Worm (Caenorhabditis elegans) whole organism, L2 larva: ENCODE data around the gene Y55F3C.10.

Experiments
- C34F6.9 ChIP-seq: fragments of 150-350 bp; optimal IDR thresholded peaks from 2 replicates; lab custom pipeline; 2014; ENCODE audit warnings: missing biosample characterization, missing genetic modification characterization
- F13H6.1 ChIP-seq: sonication (generic microtip); optimal IDR thresholded peaks from 2 replicates; lab custom pipeline; 2016; ENCODE audit warnings: missing genetic modification characterization, missing compliant biosample characterization
- Y55F3AM.14 ChIP-seq: fragments of 200-800 bp; sonication (Bioruptor generic); optimal IDR thresholded peaks from 2 replicates; lab custom pipeline; 2018; ENCODE audit warnings: mild to moderate bottlenecking, missing genetic modification characterization, missing compliant biosample characterization
- ZK546.5 ChIP-seq: sonication (generic microtip); optimal IDR thresholded peaks from 2 replicates; lab custom pipeline; 2017; ENCODE audit warnings: missing biosample characterization, missing genetic modification characterization
- alr-1 ChIP-seq: fragments of 150-350 bp; optimal IDR thresholded peaks from 2 replicates; lab custom pipeline; 2014; ENCODE audit warnings: missing biosample characterization, missing genetic modification characterization
- aly-2 ChIP-seq: fragments of 150-350 bp; optimal IDR thresholded peaks from 2 replicates; lab custom pipeline; 2014; ENCODE audit warnings: missing biosample characterization, missing genetic modification characterization
- blmp-1 ChIP-seq: sonication (generic microtip); optimal IDR thresholded peaks from 2 replicates; lab custom pipeline; 2017; ENCODE audit warnings: missing genetic modification characterization, mild to moderate bottlenecking, missing compliant biosample characterization, antibody characterized with exemption, moderate library complexity; ENCODE audit not compliant: insufficient read depth
- ceh-82 ChIP-seq: fragments of 150-350 bp; optimal IDR thresholded peaks from 2 replicates; lab custom pipeline; 2014; ENCODE audit warnings: missing biosample characterization, missing genetic modification characterization
- crh-2 ChIP-seq: sonication (generic microtip); optimal IDR thresholded peaks from 2 replicates; lab custom pipeline; 2017; ENCODE audit warnings: missing biosample characterization, missing genetic modification characterization
- dmd-4 ChIP-seq: sonication (generic microtip); optimal IDR thresholded peaks from 2 replicates; lab custom pipeline; 2017; ENCODE audit warnings: missing biosample characterization, missing genetic modification characterization
- egl-27 ChIP-seq: sonication (generic microtip); optimal IDR thresholded peaks from 3 replicates; lab custom pipeline; 2017; ENCODE audit warnings: missing biosample characterization, missing genetic modification reagents, missing genetic modification characterization
- elt-1 ChIP-seq: fragments of 150-350 bp; optimal IDR thresholded peaks from 2 replicates; lab custom pipeline; 2014; ENCODE audit warnings: missing biosample characterization, missing genetic modification characterization
- elt-3 ChIP-seq: sonication (generic microtip); optimal IDR thresholded peaks from 2 replicates; lab custom pipeline; 2017; ENCODE audit warnings: missing biosample characterization, missing genetic modification characterization
- fos-1 ChIP-seq: fragments of 150-350 bp; optimal IDR thresholded peaks from 2 replicates; lab custom pipeline; 2014; ENCODE audit warnings: missing biosample characterization, missing genetic modification characterization
- gmeb-1 ChIP-seq: fragments of 150-350 bp; optimal IDR thresholded peaks from 2 replicates; lab custom pipeline; 2014; ENCODE audit warnings: missing biosample characterization, missing genetic modification characterization
- lin-11 ChIP-seq: fragments of 150-350 bp; sonication (generic microtip); optimal IDR thresholded peaks from 2 replicates; lab custom pipeline; 2014; ENCODE audit warnings: missing biosample characterization, missing genetic modification characterization, inconsistent platforms, mixed read lengths
- lin-13 ChIP-seq: fragments of 150-350 bp; optimal IDR thresholded peaks from 2 replicates; lab custom pipeline; 2014; ENCODE audit warnings: missing biosample characterization, missing genetic modification reagents, missing genetic modification characterization
- lin-39 ChIP-seq: fragments of 150-350 bp; optimal IDR thresholded peaks from 2 replicates; lab custom pipeline; 2014; ENCODE audit warnings: missing biosample characterization, missing genetic modification reagents, missing genetic modification characterization
- lsy-2 ChIP-seq, 2 experiments: fragments of 150-350 bp in 1 of 2; sonication (generic microtip) in 1 of 2; optimal IDR thresholded peaks; 2 replicates each; lab custom pipeline; 2014 to 2017; ENCODE audit warnings: missing biosample characterization in 2 of 2, missing genetic modification characterization in 2 of 2
- mdl-1 ChIP-seq, 2 experiments: fragments of 150-350 bp in 1 of 2; sonication (generic microtip) in 1 of 2; optimal IDR thresholded peaks; 2 replicates each; lab custom pipeline; 2017; ENCODE audit warnings: missing biosample characterization in 2 of 2, missing genetic modification characterization in 2 of 2
- nhr-10 ChIP-seq: sonication (generic microtip); optimal IDR thresholded peaks from 2 replicates; lab custom pipeline; 2017; ENCODE audit warnings: missing biosample characterization, missing genetic modification characterization
- nhr-11 ChIP-seq: fragments of 150-350 bp; optimal IDR thresholded peaks from 2 replicates; lab custom pipeline; 2014; ENCODE audit warnings: missing biosample characterization, missing genetic modification characterization
- nhr-129 ChIP-seq: fragments of 150-350 bp; optimal IDR thresholded peaks from 2 replicates; lab custom pipeline; 2014; ENCODE audit warnings: missing biosample characterization, missing genetic modification characterization
- nhr-21 ChIP-seq: fragments of 150-350 bp; optimal IDR thresholded peaks from 2 replicates; lab custom pipeline; 2014; ENCODE audit warnings: missing biosample characterization, missing genetic modification characterization
- nhr-23 ChIP-seq: fragments of 150-350 bp; optimal IDR thresholded peaks from 2 replicates; lab custom pipeline; 2014; ENCODE audit warnings: missing biosample characterization, missing genetic modification reagents, missing genetic modification characterization
- nhr-25 ChIP-seq: fragments of 150-350 bp; sonication (generic microtip); optimal IDR thresholded peaks from 3 replicates; lab custom pipeline; 2014; ENCODE audit warnings: missing biosample characterization, missing genetic modification characterization
- nhr-6 ChIP-seq: fragments of 150-350 bp; optimal IDR thresholded peaks from 2 replicates; lab custom pipeline; 2014; ENCODE audit warnings: missing biosample characterization, missing genetic modification characterization
- nhr-77 ChIP-seq: fragments of 150-350 bp; optimal IDR thresholded peaks from 2 replicates; lab custom pipeline; 2014; ENCODE audit warnings: missing biosample characterization, missing genetic modification characterization
- peb-1 ChIP-seq: fragments of 150-350 bp; optimal IDR thresholded peaks from 2 replicates; lab custom pipeline; 2014; ENCODE audit warnings: missing biosample characterization, missing genetic modification characterization
- sem-4 ChIP-seq: fragments of 150-350 bp; optimal IDR thresholded peaks from 2 replicates; lab custom pipeline; 2014; ENCODE audit warnings: missing biosample characterization, missing genetic modification reagents, missing genetic modification characterization
- sma-3 ChIP-seq: sonication (generic microtip); optimal IDR thresholded peaks from 2 replicates; lab custom pipeline; 2016; ENCODE audit warnings: missing genetic modification reagents, missing genetic modification characterization, missing compliant biosample characterization
- sma-9 ChIP-seq, 2 experiments: fragments of 150-350 bp in 1 of 2; sonication (generic microtip) in 1 of 2; optimal IDR thresholded peaks; 2 replicates each; lab custom pipeline; 2014 to 2016; ENCODE audit warnings: missing genetic modification characterization in 2 of 2, mild to moderate bottlenecking in 1 of 2, missing biosample characterization in 1 of 2, missing compliant biosample characterization in 1 of 2, missing genetic modification reagents in 1 of 2, moderate library complexity in 1 of 2
- unc-39 ChIP-seq: fragments of 150-350 bp; optimal IDR thresholded peaks from 2 replicates; lab custom pipeline; 2014; ENCODE audit warnings: missing biosample characterization, missing genetic modification characterization
- unc-55 ChIP-seq: fragments of 150-350 bp; sonication (generic microtip); optimal IDR thresholded peaks from 3 replicates; lab custom pipeline; 2014; ENCODE audit warnings: missing biosample characterization, missing genetic modification reagents, missing genetic modification characterization
- unc-62 ChIP-seq: fragments of 150-350 bp; optimal IDR thresholded peaks from 2 replicates; lab custom pipeline; 2014; ENCODE audit warnings: missing biosample characterization, missing genetic modification reagents, missing genetic modification characterization
- ztf-1 ChIP-seq: fragments of 200-800 bp; sonication (Bioruptor generic); conservative IDR thresholded peaks from 2 replicates; pipeline ENCODE4 v1.3.6; 2022; ENCODE audit warnings: missing genetic modification characterization, missing compliant biosample characterization
- ztf-11 ChIP-seq: sonication (generic microtip); optimal IDR thresholded peaks from 2 replicates; lab custom pipeline; 2017; ENCODE audit warnings: missing biosample characterization, missing genetic modification characterization
- ztf-4 ChIP-seq: fragments of 150-350 bp; optimal IDR thresholded peaks from 2 replicates; lab custom pipeline; 2014; ENCODE audit warnings: missing biosample characterization, missing genetic modification characterization

Gene Y55F3C.10

DNA sequence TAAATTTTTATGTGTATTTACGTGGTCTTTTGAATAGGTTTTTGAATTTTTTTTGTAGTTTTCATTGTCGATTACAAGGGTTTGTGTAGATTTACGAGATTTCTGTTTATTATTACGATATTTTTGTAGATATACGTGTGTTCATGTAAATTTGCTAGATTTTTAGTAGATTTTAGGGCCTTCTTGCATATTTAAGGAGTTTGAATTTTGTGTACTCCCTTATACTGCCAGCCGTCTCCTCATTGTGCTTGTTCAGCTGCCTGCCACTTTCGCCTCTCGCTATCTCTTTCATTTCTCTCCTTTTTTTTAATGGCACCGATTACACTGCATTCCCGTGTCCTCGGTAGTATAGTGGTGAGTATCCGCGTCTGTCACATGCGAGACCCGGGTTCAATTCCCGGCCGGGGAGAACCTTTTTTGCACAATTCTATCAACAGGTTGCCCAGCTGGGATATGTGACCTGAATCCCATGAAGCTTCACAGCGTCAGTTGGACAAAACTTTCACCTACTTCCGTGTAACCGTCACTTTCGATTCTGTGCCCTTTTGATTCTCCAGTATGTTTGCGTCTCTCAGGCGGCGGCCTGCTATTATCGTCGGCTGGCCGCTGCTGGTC, 36.4 kb downstream of the Y55F3C.10 start:
- TF ChIP-seq ZK546.5: no peak
- peak; percentile 69 for TF ChIP-seq gmeb-1 (tag; lab: Kevin White, UChicago)
- no peak for TF ChIP-seq lin-39 (tag; lab: Kevin White, UChicago)
- peak; percentile 8 for TF ChIP-seq nhr-6 (tag; lab: Kevin White, UChicago)
- TF ChIP-seq aly-2 (tag; lab: Kevin White, UChicago): no peak
- peak; percentile 87 for TF ChIP-seq blmp-1 (tag; lab: Kevin White, UChicago)
- no peak for TF ChIP-seq elt-3 (tag; lab: Kevin White, UChicago)
- peak; percentile 58 for TF ChIP-seq sma-9 (GFP tag; optimal IDR thresholded peaks at IDR 0.05; lab: Kevin White, UChicago)
- no peak for TF ChIP-seq sma-9 (tag; optimal IDR thresholded peaks at IDR 0.05; lab: Kevin White, UChicago)
- TF ChIP-seq lin-11 (tag; lab: Kevin White, UChicago): peak; percentile 20
- TF ChIP-seq sma-3 (GFP tag; lab: Kevin White, UChicago): peak; percentile 51
- no peak for TF ChIP-seq unc-62 (GFP tag; lab: Kevin White, UChicago)
- TF ChIP-seq mdl-1 (tag; optimal IDR thresholded peaks at IDR 0.05; lab: Kevin White, UChicago): peak; percentile 12 to 15
- no peak for TF ChIP-seq egl-27
- no peak for TF ChIP-seq lin-13
- TF ChIP-seq ceh-82 (tag; lab: Kevin White, UChicago): no peak
- TF ChIP-seq lsy-2 (tag; optimal IDR thresholded peaks at IDR 0.05; lab: Kevin White, UChicago): peak in 1 of 2 experiments; percentile 36
- peak; percentile 81 for TF ChIP-seq nhr-21 (tag; lab: Kevin White, UChicago)
- TF ChIP-seq nhr-11 (tag; lab: Kevin White, UChicago): peak; percentile 23
- TF ChIP-seq unc-39 (tag; lab: Kevin White, UChicago): no peak
- no peak for TF ChIP-seq ztf-4
- peak; percentile 60 for TF ChIP-seq fos-1 (tag; lab: Kevin White, UChicago)
- no peak for TF ChIP-seq ztf-11 (tag; lab: Kevin White, UChicago)
- no peak for TF ChIP-seq ztf-1
- TF ChIP-seq crh-2 (tag; lab: Kevin White, UChicago): peak; percentile 44
- no peak for TF ChIP-seq nhr-25 (tag; lab: Kevin White, UChicago)
- no peak for TF ChIP-seq peb-1 (tag; lab: Kevin White, UChicago)
- peak; percentile 79 for TF ChIP-seq nhr-129 (tag; lab: Kevin White, UChicago)
- peak; percentile 63 for TF ChIP-seq unc-55 (GFP tag; lab: Kevin White, UChicago)
- peak; percentile 4 for TF ChIP-seq sem-4
- peak; percentile 58 for TF ChIP-seq F13H6.1 (tag; lab: Kevin White, UChicago)
- no peak for TF ChIP-seq alr-1
- TF ChIP-seq nhr-77: peak; percentile 28
- no peak for TF ChIP-seq dmd-4 (tag; lab: Kevin White, UChicago)
- peak; percentile 65 for TF ChIP-seq Y55F3AM.14 (GFP tag; lab: Kevin White, UChicago)
- peak; percentile 50 for TF ChIP-seq C34F6.9 (tag; lab: Kevin White, UChicago)
- no peak for TF ChIP-seq elt-1

- TF ChIP-seq ztf-1 (no peak), nhr-10 (no peak), nhr-11 (tag; lab: Kevin White, UChicago) (no peak), Y55F3AM.14 (GFP tag; lab: Kevin White, UChicago) (no peak), nhr-77 (no peak), sma-9 (GFP tag; optimal IDR thresholded peaks at IDR 0.05; lab: Kevin White, UChicago) (no peak), sma-9 (tag; optimal IDR thresholded peaks at IDR 0.05; lab: Kevin White, UChicago) (no peak), nhr-129 (tag; lab: Kevin White, UChicago) (no peak)
Observed at ce11 chrIV:676280-676679, 43.0 kb downstream of the Y55F3C.10 start, which contains the start of gene K11H12.5. K11H12.5 (plus strand) TSS chrIV:676580.

- TF ChIP-seq nhr-23 (tag; lab: Kevin White, UChicago) (no peak), fos-1 (tag; lab: Kevin White, UChicago) (peak; percentile 81)
Observed at ce11 chrIV:675471-676159, 43.6 kb downstream of the Y55F3C.10 start, which contains the start of the genes K11H12.4 and K11H12.10. K11H12.4 (minus strand) TSS chrIV:675883. K11H12.10 (plus strand) TSS chrIV:676075.
